Fruit fly (Drosophila melanogaster): Measurements from ENCODE around the gene CG6865.

CG6865 gene

dm6 chr3L:18822450-18823220, 40.8 kb upstream of the CG6865 start, which contains the start of gene Cat (continued):
- TF ChIP-seq run (tag; optimal IDR thresholded peaks at IDR 0.05) (no peak), Tbp (GFP tag; optimal IDR thresholded peaks at IDR 0.05) (no peak), CG8290 (GFP tag; optimal IDR thresholded peaks at IDR 0.05) (peak; percentile 3), CG8290 (tag; optimal IDR thresholded peaks at IDR 0.05) (peak in 1 of 2 experiments; percentile 53), CG3065 (GFP tag; optimal IDR thresholded peaks at IDR 0.05) (no peak), CG18599 (GFP tag; optimal IDR thresholded peaks at IDR 0.05) (no peak), CG4404 (GFP tag; IDR thresholded peaks at IDR 0.05) (no peak), CG3726 (GFP tag; IDR thresholded peaks at IDR 0.05) (no peak), stwl (tag; optimal IDR thresholded peaks at IDR 0.05) (peak; percentile 45), YL-1 (GFP tag; optimal IDR thresholded peaks at IDR 0.05) (peak; percentile 72), Optix (GFP tag; IDR thresholded peaks at IDR 0.05) (no peak), corto (GFP tag; optimal IDR thresholded peaks at IDR 0.05) (no peak), CG4854 (GFP tag; optimal IDR thresholded peaks at IDR 0.05) (no peak), ftz-f1 (GFP tag; optimal IDR thresholded peaks at IDR 0.05) (peak; percentile 73), Trl (optimal IDR thresholded peaks at IDR 0.05) (peak; percentile 70 to 82), Trl (GFP tag; optimal IDR thresholded peaks at IDR 0.05) (peak; percentile 26), CG17912 (GFP tag; optimal IDR thresholded peaks at IDR 0.05) (peak; percentile 21), MTF-1 (GFP tag; optimal IDR thresholded peaks at IDR 0.05; ENCODE audit: borderline replicate concordance) (no peak), fu2 (GFP tag; optimal IDR thresholded peaks at IDR 0.05) (no peak), CG33557 (GFP tag; optimal IDR thresholded peaks at IDR 0.05) (no peak), CG18011 (GFP tag; optimal IDR thresholded peaks at IDR 0.05) (no peak), CG4424 (GFP tag; optimal IDR thresholded peaks at IDR 0.05) (peak; percentile 43), gsb (GFP tag; IDR thresholded peaks at IDR 0.05) (no peak), nau (GFP tag; optimal IDR thresholded peaks at IDR 0.05) (peak; percentile 23), CG6654 (GFP tag; optimal IDR thresholded peaks at IDR 0.05) (no peak), B-H1 (GFP tag; IDR thresholded peaks at IDR 0.05) (no peak), CoRest (tag; optimal IDR thresholded peaks at IDR 0.05) (peak; percentile 65), emc (GFP tag; optimal IDR thresholded peaks at IDR 0.05) (no peak), CG2202 (tag; optimal IDR thresholded peaks at IDR 0.05) (peak; percentile 32), lola (GFP tag; optimal IDR thresholded peaks at IDR 0.05) (peak in 2 of 3 experiments; percentile 28 to 37), CG6791 (GFP tag; IDR thresholded peaks at IDR 0.05; ENCODE audit: partially characterized antibody) (no peak; the same call in 2 of the 3 replicates), chm (GFP tag; IDR thresholded peaks at IDR 0.05) (peak; percentile 37; the same call in 1 of the 2 replicates), hbn (GFP tag; IDR thresholded peaks at IDR 0.05; ENCODE audit: partially characterized antibody) (peak; percentile 86), CG5180 (GFP tag; optimal IDR thresholded peaks at IDR 0.05) (no peak), lov (optimal IDR thresholded peaks at IDR 0.05) (no peak), lov (GFP tag; IDR thresholded peaks at IDR 0.05) (no peak), Poxn (GFP tag; IDR thresholded peaks at IDR 0.05) (no peak), CG15696 (tag; optimal IDR thresholded peaks at IDR 0.05) (peak; percentile 36), BtbVII (GFP tag; optimal IDR thresholded peaks at IDR 0.05) (peak; percentile 16), CG3838 (GFP tag; optimal IDR thresholded peaks at IDR 0.05) (no peak), Dfd (GFP tag; optimal IDR thresholded peaks at IDR 0.05) (no peak), ewg (GFP tag; optimal IDR thresholded peaks at IDR 0.05) (peak; percentile 10), zfh2 (GFP tag; optimal IDR thresholded peaks at IDR 0.05) (peak; percentile 22), Ada2b (GFP tag; IDR thresholded peaks at IDR 0.05) (peak; percentile 48), ap (GFP tag; IDR thresholded peaks at IDR 0.05) (no peak), gt (GFP tag; IDR thresholded peaks at IDR 0.05) (no peak), GATAe (GFP tag; conservative IDR thresholded peaks at IDR 0.05) (no peak), CG10959 (GFP tag; IDR thresholded peaks at IDR 0.05) (no peak), Mes4 (GFP tag; optimal IDR thresholded peaks at IDR 0.05) (no peak), CG17568 (GFP tag; optimal IDR thresholded peaks at IDR 0.05) (no peak)
